Worm (Caenorhabditis elegans): ENCODE measurements around the gene srw-91.
"Not testable (repeated sequence)": the region's sequence is repeated elsewhere in the genome, so short reads cannot be mapped to it uniquely, and the experiment has no call there.

srw-91 gene

ce11 chrV:1680770-1681169 is at the start of gene srw-91:
Gene srw-91 (minus strand): TSS chrV:1680870.
- TF ChIP-seq him-1 (tag; optimal IDR thresholded peaks at IDR 0.05), result no peak
- TF ChIP-seq W03F9.2 (tag; optimal IDR thresholded peaks at IDR 0.05), result no peak
- no peak for TF ChIP-seq dao-5 (tag; optimal IDR thresholded peaks at IDR 0.05)

- no peak for TF ChIP-seq W03F9.2 (tag; optimal IDR thresholded peaks at IDR 0.05)
- no peak for TF ChIP-seq him-1 (tag; optimal IDR thresholded peaks at IDR 0.05)
- TF ChIP-seq dao-5 (tag; optimal IDR thresholded peaks at IDR 0.05), result no peak
These were observed 44.7 kb upstream of the srw-91 start, which contains the start of gene sri-27 for ce11 chrV:1725353-1725752. Gene sri-27 (plus strand): TSS chrV:1725653.

DNA sequence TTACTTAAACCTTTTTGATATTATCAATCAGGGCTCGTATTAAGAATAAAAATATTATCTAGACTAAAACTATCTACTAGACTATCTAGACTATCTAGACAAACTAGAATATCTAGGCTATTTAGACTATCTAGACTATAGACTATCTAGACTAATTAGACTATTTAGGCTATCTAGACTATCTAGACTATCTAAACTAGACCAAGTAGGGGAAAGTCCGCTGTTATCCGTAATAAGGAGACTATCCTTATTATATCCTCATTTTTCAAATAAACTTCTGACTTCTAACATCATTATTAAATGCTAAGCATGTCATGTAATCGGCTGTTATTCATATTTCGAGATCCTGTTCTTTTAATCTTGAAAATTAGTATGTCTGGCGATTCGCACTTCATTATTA is 41.3 kb upstream of the srw-91 start, which contains the start of gene srw-101:
Gene srw-101, plus strand, starts transcription at position 301 of the 400 bp plus-strand sequence.
- TF ChIP-seq dao-5 (tag; optimal IDR thresholded peaks at IDR 0.05) (no peak), W03F9.2 (tag; optimal IDR thresholded peaks at IDR 0.05) (no peak), him-1 (tag; optimal IDR thresholded peaks at IDR 0.05) (no peak)

ce11 chrV:1719927-1720326 is 39.3 kb upstream of the srw-91 start, which contains the start of gene srw-102:
Gene srw-102 (plus strand): TSS chrV:1720227.
- no peak for TF ChIP-seq W03F9.2 (tag; optimal IDR thresholded peaks at IDR 0.05)
- no peak for TF ChIP-seq him-1 (tag; optimal IDR thresholded peaks at IDR 0.05)
- no peak for TF ChIP-seq dao-5 (tag; optimal IDR thresholded peaks at IDR 0.05)

DNA sequence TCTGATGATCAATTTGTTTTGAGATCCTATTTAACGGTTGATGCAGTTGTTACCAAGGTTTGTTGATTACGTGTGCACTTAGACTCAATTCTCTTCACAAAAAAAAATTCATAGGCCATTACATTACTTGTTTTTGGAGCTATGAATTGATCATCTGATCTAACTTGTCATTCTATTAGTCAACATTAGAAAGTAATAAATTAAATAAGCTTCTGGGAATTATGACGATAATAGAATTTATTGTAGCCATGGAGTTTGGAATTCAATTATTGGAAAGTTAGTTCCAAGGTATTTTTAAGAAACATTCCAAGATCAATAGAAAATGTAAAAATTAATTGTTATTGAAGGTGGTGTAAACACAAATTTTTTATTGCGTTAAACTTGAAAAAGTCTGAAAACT is 37.6 kb upstream of the srw-91 start:
- TF ChIP-seq dao-5 (tag; optimal IDR thresholded peaks at IDR 0.05) (no peak), him-1 (tag; optimal IDR thresholded peaks at IDR 0.05) (no peak), W03F9.2 (tag; optimal IDR thresholded peaks at IDR 0.05) (no peak)

ce11 chrV:1716892-1717291 is 36.2 kb upstream of the srw-91 start, which contains the start of gene srw-103:
Gene srw-103 (plus strand): TSS chrV:1717192.
- TF ChIP-seq W03F9.2 (tag; optimal IDR thresholded peaks at IDR 0.05) (no peak), him-1 (tag; optimal IDR thresholded peaks at IDR 0.05) (no peak), dao-5 (tag; optimal IDR thresholded peaks at IDR 0.05) (no peak)

- TF ChIP-seq W03F9.2 (tag; optimal IDR thresholded peaks at IDR 0.05) (no peak), him-1 (tag; optimal IDR thresholded peaks at IDR 0.05) (no peak), dao-5 (tag; optimal IDR thresholded peaks at IDR 0.05) (no peak)
These were observed 30.2 kb upstream of the srw-91 start, which contains the start of gene srw-100 for ce11 chrV:1710909-1711308. Gene srw-100 (plus strand): TSS chrV:1711209.

ce11 chrV:1708441-1708840 is 27.8 kb upstream of the srw-91 start, which contains the start of gene srw-99:
Gene srw-99 (plus strand): TSS chrV:1708741.
- no peak for TF ChIP-seq him-1 (tag; optimal IDR thresholded peaks at IDR 0.05)
- no peak for TF ChIP-seq dao-5 (tag; optimal IDR thresholded peaks at IDR 0.05)
- no peak for TF ChIP-seq W03F9.2 (tag; optimal IDR thresholded peaks at IDR 0.05)

- TF ChIP-seq W03F9.2 (tag; optimal IDR thresholded peaks at IDR 0.05) (no peak), dao-5 (tag; optimal IDR thresholded peaks at IDR 0.05) (no peak), him-1 (tag; optimal IDR thresholded peaks at IDR 0.05) (no peak)
These were observed 21.0 kb upstream of the srw-91 start, which contains the start of gene srw-90 for ce11 chrV:1701584-1702101. Gene srw-90 (plus strand): TSS chrV:1702051.

- TF ChIP-seq him-1 (tag; optimal IDR thresholded peaks at IDR 0.05), result no peak
- TF ChIP-seq W03F9.2 (tag; optimal IDR thresholded peaks at IDR 0.05), result no peak
- no peak for TF ChIP-seq dao-5 (tag; optimal IDR thresholded peaks at IDR 0.05)
These were observed 18.6 kb upstream of the srw-91 start for ce11 chrV:1699228-1699795.

ce11 chrV:1698400-1698799 is 17.7 kb upstream of the srw-91 start:
- no peak for TF ChIP-seq him-1 (tag; optimal IDR thresholded peaks at IDR 0.05)
- no peak for TF ChIP-seq W03F9.2 (tag; optimal IDR thresholded peaks at IDR 0.05)
- TF ChIP-seq dao-5 (tag; optimal IDR thresholded peaks at IDR 0.05), result no peak

ce11 chrV:1693876-1694275 is 13.2 kb upstream of the srw-91 start, which contains the start of gene Y46H3C.7:
Gene Y46H3C.7 (minus strand): TSS chrV:1694022.
- TF ChIP-seq dao-5, W03F9.2, him-1 (tag; optimal IDR thresholded peaks at IDR 0.05): not testable (repeated sequence)

DNA sequence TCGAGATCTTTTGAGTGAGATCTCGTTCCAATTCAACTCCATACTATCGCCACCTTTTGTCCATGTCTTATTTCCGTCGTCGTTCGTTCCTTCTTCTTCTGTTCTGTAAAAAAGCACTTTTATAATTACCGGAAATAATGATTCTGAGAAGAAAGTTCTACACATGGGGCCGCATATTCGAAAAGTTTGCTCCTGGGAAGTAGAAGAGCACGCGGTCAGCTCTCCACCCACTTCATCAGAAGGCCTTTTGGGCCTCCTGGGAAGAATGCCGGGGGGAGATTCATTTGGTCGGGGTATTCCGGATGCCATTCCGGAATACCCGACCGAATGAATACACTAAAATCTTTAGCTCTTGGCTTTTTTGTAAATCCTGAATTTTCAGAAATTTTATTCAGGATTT is 11.8 kb upstream of the srw-91 start, which contains the start of gene Y46H3C.5:
Gene Y46H3C.5, minus strand, starts transcription at position 2 of the 400 bp plus-strand sequence.
- TF ChIP-seq dao-5, W03F9.2, him-1 (tag; optimal IDR thresholded peaks at IDR 0.05): not testable (repeated sequence)

ce11 chrV:1685328-1685727 is 4.7 kb upstream of the srw-91 start, which contains the start of gene srh-5:
Gene srh-5 (plus strand): TSS chrV:1685628.
- TF ChIP-seq dao-5 (tag; optimal IDR thresholded peaks at IDR 0.05), result no peak
- no peak for TF ChIP-seq him-1 (tag; optimal IDR thresholded peaks at IDR 0.05)
- no peak for TF ChIP-seq W03F9.2 (tag; optimal IDR thresholded peaks at IDR 0.05)
